Fruit fly (Drosophila melanogaster) whole organism, wandering third instar larva: ENCODE results near the gene CecA2.

ENCODE experiments used
- GATAd ChIP-seq: sonication (Bioruptor generic); optimal IDR thresholded peaks from 2 replicates; lab custom pipeline; 2016; ENCODE audit warnings: missing biosample characterization, missing genetic modification characterization
- Hr78 ChIP-seq: fragments of >200 bp; optimal IDR thresholded peaks from 2 replicates; lab custom pipeline; 2017; ENCODE audit warnings: missing biosample characterization, missing genetic modification characterization
- brk ChIP-seq: fragments of 200-800 bp; sonication (Bioruptor generic); optimal IDR thresholded peaks from 2 replicates; lab custom pipeline; 2016; ENCODE audit warnings: missing biosample characterization, mild to moderate bottlenecking, missing genetic modification characterization
- psq ChIP-seq: fragments of 200-800 bp; sonication (Bioruptor generic); optimal IDR thresholded peaks from 3 replicates; lab custom pipeline; 2017; ENCODE audit warnings: missing biosample characterization, mild to moderate bottlenecking, missing genetic modification characterization, moderate library complexity
- rgr ChIP-seq: fragments of 200-800 bp; sonication (Bioruptor generic); optimal IDR thresholded peaks from 3 replicates; lab custom pipeline; 2016; ENCODE audit warnings: missing biosample characterization, mild to moderate bottlenecking, missing genetic modification characterization
- usp ChIP-seq: fragments of >200 bp; optimal IDR thresholded peaks from 2 replicates; lab custom pipeline; 2017; ENCODE audit warnings: missing biosample characterization, missing genetic modification characterization
- woc ChIP-seq: sonication (Bioruptor generic); optimal IDR thresholded peaks from 2 replicates; lab custom pipeline; 2016; ENCODE audit warnings: missing biosample characterization, mild to moderate bottlenecking, missing genetic modification characterization

DNA sequence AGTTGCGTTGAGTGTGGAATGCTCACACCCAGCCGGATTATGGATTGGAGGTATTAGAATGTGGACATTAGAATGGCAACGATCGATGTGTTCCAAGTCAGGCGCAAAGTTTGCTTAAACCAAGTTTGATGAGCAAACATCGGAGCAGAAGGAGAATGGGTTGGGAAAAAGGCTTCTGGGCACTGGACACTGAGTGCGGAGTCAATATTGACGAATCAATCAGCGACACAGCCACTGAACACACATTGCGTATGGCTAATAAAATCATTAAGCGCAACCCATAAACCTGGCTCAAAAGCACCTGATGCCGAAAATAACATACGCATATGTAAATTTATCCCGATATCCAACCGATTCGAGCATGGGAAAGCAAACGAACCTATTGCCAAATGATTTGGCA lies 18.1 kb upstream of the CecA2 start:
- no peak for TF ChIP-seq usp (GFP tag; lab: Kevin White, UChicago)
- TF ChIP-seq GATAd (GFP tag; lab: Kevin White, UChicago), result no peak
- TF ChIP-seq brk, result no peak
- TF ChIP-seq Hr78 (GFP tag; lab: Kevin White, UChicago), result no peak
- no peak for TF ChIP-seq woc (GFP tag; lab: Kevin White, UChicago)
- no peak for TF ChIP-seq rgr (GFP tag; lab: Kevin White, UChicago)
- TF ChIP-seq psq (GFP tag; lab: Kevin White, UChicago), result no peak
